Fruit fly (Drosophila melanogaster): ENCODE results near the gene loh.

dm6 chr2L:10435606-10436160 is 6.7 kb upstream of the loh start, which contains the start of the genes TBC1D16 and holn1:
- no peak for TF ChIP-seq CG8478 (optimal IDR thresholded peaks at IDR 0.05)
- TF ChIP-seq CTCF (optimal IDR thresholded peaks at IDR 0.05), result no peak

All from S2 (cell line).